Fruit fly (Drosophila melanogaster) S2 (cell line): ENCODE measurements around the gene CG14102.

Experiments
- CG8478 ChIP-seq: fragments of >200 bp; optimal IDR thresholded peaks from 2 replicates; lab custom pipeline; 2018
- CTCF ChIP-seq, 2 experiments: fragments of >200 bp; optimal IDR thresholded peaks; 2 replicates each; lab custom pipeline; 2018

DNA sequence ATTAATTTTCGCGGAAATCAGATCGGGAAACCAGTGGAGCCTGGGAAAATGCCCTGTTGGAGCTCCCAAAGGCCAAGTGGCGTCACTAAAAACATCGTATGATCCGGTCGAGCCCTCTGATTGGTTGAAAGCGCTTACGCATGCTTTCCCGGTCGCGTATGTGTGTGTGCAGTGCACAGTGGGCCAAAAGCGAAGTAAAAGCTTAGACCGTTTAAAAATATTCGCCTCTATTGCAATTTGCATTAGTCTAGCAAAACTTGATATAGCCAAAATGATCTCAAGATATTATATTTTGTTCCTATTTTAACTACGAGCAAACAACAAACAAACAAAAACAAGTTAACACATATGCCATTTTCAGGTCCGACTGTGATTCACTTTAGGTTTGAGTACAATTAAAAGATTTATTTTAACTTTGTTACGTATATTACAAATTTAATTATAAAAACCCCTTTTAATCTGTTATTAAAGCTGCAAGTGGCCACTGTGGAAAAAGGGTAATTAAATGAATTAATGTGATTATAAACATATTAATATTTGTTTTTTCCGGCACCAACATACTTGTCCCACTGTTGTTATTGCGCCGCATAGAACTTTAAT lies 6.8 kb downstream of the CG14102 start:
- TF ChIP-seq CTCF (optimal IDR thresholded peaks at IDR 0.05; lab: Kevin White, UChicago) (no peak), CG8478 (no peak)
